Worm (Caenorhabditis elegans): Measurements from ENCODE around the gene srh-62.
A peak's percentile ranks its signal among the peaks of the same experiment; 100 is the strongest.

srh-62 gene

DNA sequence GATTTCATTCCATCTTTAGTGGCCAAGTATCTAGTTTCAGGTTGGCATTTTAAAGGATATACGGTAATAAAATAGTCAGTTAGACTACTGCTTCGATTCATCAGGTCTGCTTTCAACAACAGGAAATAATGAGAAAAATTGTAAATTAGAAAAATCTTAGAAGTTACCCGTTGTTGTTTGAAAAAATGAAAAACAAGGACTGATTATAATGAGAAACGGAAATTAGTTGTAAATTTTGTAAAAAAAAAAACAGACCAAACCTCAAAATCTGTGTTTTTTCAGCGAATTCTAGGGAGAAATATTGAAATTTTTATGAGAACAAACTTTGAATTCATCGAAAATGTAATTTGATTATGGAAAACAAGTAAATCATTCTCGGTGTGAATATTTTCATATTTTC is at the start of gene srh-62:
TSS of gene srh-62 (minus strand) at position 101 of the 400 bp plus-strand sequence.
- TF ChIP-seq tbx-11 (GFP tag; IDR thresholded peaks at IDR 0.05) (no peak), hnd-1 (tag; optimal IDR thresholded peaks at IDR 0.05) (no peak), F13C5.2 (tag; optimal IDR thresholded peaks at IDR 0.05) (no peak), pes-1 (GFP tag; IDR thresholded peaks at IDR 0.05) (no peak), scrt-1 (GFP tag; IDR thresholded peaks at IDR 0.05) (no peak), B0310.2 (tag; optimal IDR thresholded peaks at IDR 0.05) (no peak), ceh-36 (tag; optimal IDR thresholded peaks at IDR 0.05) (no peak), ama-1 (optimal IDR thresholded peaks at IDR 0.05) (no peak), flt-1 (GFP tag; IDR thresholded peaks at IDR 0.05) (no peak), tbx-37 (GFP tag; conservative IDR thresholded peaks at IDR 0.05) (no peak), hmg-4 (GFP tag; optimal IDR thresholded peaks at IDR 0.05) (no peak), aly-1 (tag; optimal IDR thresholded peaks at IDR 0.05) (no peak), ets-7 (tag; optimal IDR thresholded peaks at IDR 0.05) (no peak), tra-4 (tag; optimal IDR thresholded peaks at IDR 0.05) (no peak), hmbx-1 (tag; optimal IDR thresholded peaks at IDR 0.05) (no peak)

DNA sequence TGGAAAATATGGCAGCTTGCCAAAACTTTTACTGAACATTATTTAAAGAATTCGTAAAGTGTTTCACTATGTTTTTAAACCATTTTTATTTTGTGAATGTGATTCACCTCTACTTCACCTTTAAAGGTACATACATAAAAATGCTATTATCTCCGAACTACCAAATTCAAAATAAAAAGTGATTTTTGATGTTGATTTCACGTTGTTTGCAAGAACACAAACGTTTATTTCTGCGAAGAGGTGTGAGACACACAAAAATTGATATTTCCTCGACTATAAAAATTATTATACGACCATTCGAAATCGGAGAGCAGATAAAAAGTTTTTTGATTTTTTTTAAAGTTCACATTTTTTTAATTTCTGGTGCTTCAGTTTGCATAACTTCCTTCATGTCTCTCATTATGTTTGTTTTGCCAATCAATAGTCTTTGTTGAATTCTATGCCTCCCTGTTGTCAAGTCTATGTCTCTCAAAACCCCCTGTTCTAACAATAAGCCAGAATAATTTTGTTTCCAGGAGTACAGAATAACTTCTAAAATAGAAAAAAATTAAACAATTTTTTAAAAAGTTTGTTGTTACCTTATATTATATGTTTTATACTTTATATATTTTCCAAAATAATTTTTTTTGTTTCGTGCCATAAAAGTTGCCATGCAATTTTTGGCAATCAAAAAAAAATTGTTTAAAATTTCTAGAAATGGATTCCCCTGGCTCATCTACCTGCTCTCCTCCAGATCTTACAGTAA is 48.0 kb upstream of the srh-62 start, which contains the start of gene nhr-123:
TSS of gene nhr-123 (plus strand) at position 695 of the 745 bp plus-strand sequence.
- TF ChIP-seq pes-1 (GFP tag; IDR thresholded peaks at IDR 0.05) (no peak), ets-7 (tag; optimal IDR thresholded peaks at IDR 0.05) (no peak), ceh-13 (GFP tag; optimal IDR thresholded peaks at IDR 0.05) (no peak), scrt-1 (GFP tag; IDR thresholded peaks at IDR 0.05) (no peak), flt-1 (GFP tag; IDR thresholded peaks at IDR 0.05) (no peak), hmg-4 (GFP tag; optimal IDR thresholded peaks at IDR 0.05) (no peak), hmbx-1 (tag; optimal IDR thresholded peaks at IDR 0.05) (no peak), tbx-37 (GFP tag; conservative IDR thresholded peaks at IDR 0.05) (no peak), tbx-11 (GFP tag; IDR thresholded peaks at IDR 0.05) (no peak), F13C5.2 (tag; optimal IDR thresholded peaks at IDR 0.05) (no peak), tra-4 (tag; optimal IDR thresholded peaks at IDR 0.05) (no peak), aly-1 (tag; optimal IDR thresholded peaks at IDR 0.05) (no peak), sea-1 (GFP tag; conservative IDR thresholded peaks at IDR 0.05) (no peak), B0310.2 (tag; optimal IDR thresholded peaks at IDR 0.05) (no peak)

DNA sequence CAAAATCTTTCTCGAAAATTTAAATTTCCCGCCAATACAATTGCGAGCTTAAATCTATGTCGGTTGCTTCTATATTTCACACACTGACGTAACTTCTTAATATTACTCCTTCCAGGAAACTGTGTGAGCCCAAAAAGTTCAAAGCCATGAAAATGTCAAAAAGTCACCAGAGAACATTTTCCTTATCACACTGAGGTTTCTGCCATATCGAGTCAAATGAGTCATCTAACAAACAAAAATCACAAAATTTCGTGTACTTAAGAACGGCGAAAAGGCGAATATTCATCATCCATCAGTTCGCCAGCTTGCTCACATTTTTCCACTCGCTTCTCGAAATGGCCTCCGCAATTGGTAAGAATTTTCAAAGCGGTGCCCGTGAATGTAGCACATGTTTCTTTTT is 46.8 kb upstream of the srh-62 start, which contains the start of gene M02H5.8:
TSS of gene M02H5.8 (plus strand) at position 297 of the 400 bp plus-strand sequence.
- TF ChIP-seq sea-1 (GFP tag; conservative IDR thresholded peaks at IDR 0.05) = no peak
- no peak for TF ChIP-seq ceh-36 (tag; optimal IDR thresholded peaks at IDR 0.05)

ce11 chrV:449130-449529 is 46.2 kb upstream of the srh-62 start, which contains the start of gene srh-35:
Gene srh-35 (minus strand): TSS chrV:449230.
- no peak for TF ChIP-seq tbx-11 (GFP tag; IDR thresholded peaks at IDR 0.05)
- no peak for TF ChIP-seq pes-1 (GFP tag; IDR thresholded peaks at IDR 0.05)
- TF ChIP-seq hmbx-1 (tag; optimal IDR thresholded peaks at IDR 0.05) = no peak

DNA sequence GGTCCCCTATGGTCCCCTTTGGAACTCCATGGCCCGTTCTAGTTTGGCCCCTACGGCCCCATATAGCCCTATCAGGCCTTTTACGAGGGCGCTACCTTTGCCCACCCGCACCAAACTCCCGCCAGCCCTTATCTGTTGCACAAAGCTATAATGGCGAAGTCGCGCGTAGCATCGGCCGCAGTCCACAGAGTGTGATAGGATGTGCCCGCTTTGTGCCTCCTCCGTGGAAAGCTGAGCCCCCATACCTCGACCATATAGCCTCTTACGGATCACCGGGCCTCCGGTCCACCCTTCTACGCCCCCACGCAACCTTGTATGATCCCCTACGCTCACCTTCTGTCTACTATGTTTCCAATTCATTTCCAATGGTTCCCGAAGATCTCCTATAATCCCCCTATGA is 44.1 kb upstream of the srh-62 start:
- TF ChIP-seq hmg-4 (GFP tag; optimal IDR thresholded peaks at IDR 0.05) (peak; percentile 23), aly-1 (tag; optimal IDR thresholded peaks at IDR 0.05) (no peak), flt-1 (GFP tag; IDR thresholded peaks at IDR 0.05) (no peak)

ce11 chrV:446574-446973 is 43.6 kb upstream of the srh-62 start, which contains the start of gene srh-34:
Gene srh-34 (minus strand): TSS chrV:446674.
- no peak for TF ChIP-seq pes-1 (GFP tag; IDR thresholded peaks at IDR 0.05)
- TF ChIP-seq ceh-36 (tag; optimal IDR thresholded peaks at IDR 0.05) = no peak
- no peak for TF ChIP-seq hnd-1 (tag; optimal IDR thresholded peaks at IDR 0.05)
- no peak for TF ChIP-seq flt-1 (GFP tag; IDR thresholded peaks at IDR 0.05)
- no peak for TF ChIP-seq hmg-4 (GFP tag; optimal IDR thresholded peaks at IDR 0.05)
- TF ChIP-seq scrt-1 (GFP tag; IDR thresholded peaks at IDR 0.05) = no peak
- no peak for TF ChIP-seq ama-1 (optimal IDR thresholded peaks at IDR 0.05)
- TF ChIP-seq B0310.2 (tag; optimal IDR thresholded peaks at IDR 0.05) = no peak
- TF ChIP-seq F13C5.2 (tag; optimal IDR thresholded peaks at IDR 0.05) = no peak
- TF ChIP-seq aly-1 (tag; optimal IDR thresholded peaks at IDR 0.05) = no peak
- no peak for TF ChIP-seq tbx-11 (GFP tag; IDR thresholded peaks at IDR 0.05)
- no peak for TF ChIP-seq tbx-37 (GFP tag; conservative IDR thresholded peaks at IDR 0.05)
- no peak for TF ChIP-seq tra-4 (tag; optimal IDR thresholded peaks at IDR 0.05)

DNA sequence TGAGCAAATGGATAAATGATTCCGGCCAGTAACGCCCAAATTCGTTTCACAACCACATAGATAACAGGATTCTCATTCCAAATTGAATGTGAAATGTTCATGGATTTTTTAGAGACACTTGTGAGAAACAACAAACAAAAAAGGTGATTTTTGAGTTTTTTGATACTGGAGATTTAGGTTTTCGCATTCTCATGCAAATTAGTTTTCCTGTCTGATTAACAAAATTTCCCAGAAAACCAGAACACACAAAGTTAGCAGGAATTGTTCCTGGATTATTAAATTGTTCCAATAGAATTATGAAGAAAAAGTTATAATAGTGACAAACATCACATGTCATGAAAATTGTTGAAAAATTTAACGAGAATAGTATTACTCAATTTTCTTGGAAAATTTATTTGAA is 40.3 kb upstream of the srh-62 start, which contains the start of gene srh-33:
TSS of gene srh-33 (minus strand) at position 101 of the 400 bp plus-strand sequence.
- TF ChIP-seq ama-1 (optimal IDR thresholded peaks at IDR 0.05) = no peak
- no peak for TF ChIP-seq ceh-13 (GFP tag; optimal IDR thresholded peaks at IDR 0.05)
- no peak for TF ChIP-seq ets-7 (tag; optimal IDR thresholded peaks at IDR 0.05)
- TF ChIP-seq tbx-11 (GFP tag; IDR thresholded peaks at IDR 0.05) = no peak
- TF ChIP-seq hmbx-1 (tag; optimal IDR thresholded peaks at IDR 0.05) = no peak
- TF ChIP-seq B0310.2 (tag; optimal IDR thresholded peaks at IDR 0.05) = no peak
- TF ChIP-seq hmg-4 (GFP tag; optimal IDR thresholded peaks at IDR 0.05) = no peak
- TF ChIP-seq aly-1 (tag; optimal IDR thresholded peaks at IDR 0.05) = no peak
- no peak for TF ChIP-seq tra-4 (tag; optimal IDR thresholded peaks at IDR 0.05)
- TF ChIP-seq flt-1 (GFP tag; IDR thresholded peaks at IDR 0.05) = no peak
- TF ChIP-seq sea-1 (GFP tag; conservative IDR thresholded peaks at IDR 0.05) = no peak
- no peak for TF ChIP-seq tbx-37 (GFP tag; conservative IDR thresholded peaks at IDR 0.05)
- no peak for TF ChIP-seq scrt-1 (GFP tag; IDR thresholded peaks at IDR 0.05)
- TF ChIP-seq hnd-1 (tag; optimal IDR thresholded peaks at IDR 0.05) = no peak
- TF ChIP-seq pes-1 (GFP tag; IDR thresholded peaks at IDR 0.05) = no peak
- TF ChIP-seq F13C5.2 (tag; optimal IDR thresholded peaks at IDR 0.05) = no peak
- TF ChIP-seq ceh-36 (tag; optimal IDR thresholded peaks at IDR 0.05) = no peak

DNA sequence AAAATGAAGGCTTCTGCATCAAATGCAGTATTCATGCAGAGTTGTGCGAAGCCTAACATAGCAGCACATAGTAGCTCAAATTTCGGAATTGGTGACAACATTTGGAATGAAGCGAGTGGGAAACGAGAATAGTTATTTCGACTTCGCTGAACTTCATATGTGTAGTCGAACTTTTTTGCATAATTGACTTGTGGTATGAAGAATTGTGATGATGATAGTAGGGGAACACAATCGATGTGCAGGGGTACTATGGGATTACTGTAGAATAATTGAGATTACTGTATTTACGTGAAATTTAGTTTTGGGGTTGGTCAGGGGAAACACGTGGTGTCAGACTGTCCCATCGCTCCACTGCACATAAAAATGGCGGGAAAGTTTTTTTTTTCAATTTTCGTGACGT is 38.0 kb upstream of the srh-62 start, which contains the start of gene B0554.7:
TSS of gene B0554.7 (minus strand) at position 101 of the 400 bp plus-strand sequence.
- no peak for TF ChIP-seq flt-1 (GFP tag; IDR thresholded peaks at IDR 0.05)
- TF ChIP-seq B0310.2 (tag; optimal IDR thresholded peaks at IDR 0.05) = no peak
- TF ChIP-seq aly-1 (tag; optimal IDR thresholded peaks at IDR 0.05) = no peak
- no peak for TF ChIP-seq hmbx-1 (tag; optimal IDR thresholded peaks at IDR 0.05)
- TF ChIP-seq tbx-11 (GFP tag; IDR thresholded peaks at IDR 0.05) = no peak
- TF ChIP-seq ceh-13 (GFP tag; optimal IDR thresholded peaks at IDR 0.05) = no peak
- TF ChIP-seq hnd-1 (tag; optimal IDR thresholded peaks at IDR 0.05) = no peak
- TF ChIP-seq ama-1 (optimal IDR thresholded peaks at IDR 0.05) = no peak
- TF ChIP-seq F13C5.2 (tag; optimal IDR thresholded peaks at IDR 0.05) = no peak
- no peak for TF ChIP-seq sea-1 (GFP tag; conservative IDR thresholded peaks at IDR 0.05)
